Fruit fly (Drosophila melanogaster): ENCODE data around the gene CG5790.

The CG5790 gene

DNA sequence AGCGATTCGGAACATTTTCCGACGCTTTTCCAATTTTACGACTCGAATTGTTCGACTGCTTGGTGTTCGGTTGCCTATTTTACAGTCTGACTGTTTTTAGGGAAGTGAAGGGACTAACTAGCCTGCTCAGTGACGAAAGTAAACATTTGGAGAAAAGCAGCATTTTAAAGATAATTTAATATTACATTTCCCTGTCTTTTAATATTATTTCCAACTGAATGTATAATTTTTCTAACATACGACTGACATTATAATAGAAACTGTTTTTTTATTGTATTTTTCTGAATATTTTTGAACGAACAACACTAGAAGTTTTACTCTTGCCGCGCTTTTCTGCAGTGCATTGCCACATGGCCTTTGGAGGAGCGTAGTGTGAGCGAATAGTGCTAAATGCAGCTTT lies 9.0 kb upstream of the CG5790 start, which contains the start of gene CG31787:
Gene CG31787, minus strand, starts transcription at position 101 of the 400 bp plus-strand sequence.
- TF ChIP-seq Dif (GFP tag; optimal IDR thresholded peaks at IDR 0.05; ENCODE audit: partially characterized antibody) (no peak), jim (GFP tag; optimal IDR thresholded peaks at IDR 0.05) (no peak), Hr78 (GFP tag; optimal IDR thresholded peaks at IDR 0.05) (no peak), usp (GFP tag; optimal IDR thresholded peaks at IDR 0.05) (no peak), psq (GFP tag; optimal IDR thresholded peaks at IDR 0.05) (no peak), brk (GFP tag; optimal IDR thresholded peaks at IDR 0.05) (no peak), dl (GFP tag; optimal IDR thresholded peaks at IDR 0.05; ENCODE audit: insufficient read depth in 1 of 2, partially characterized antibody in 2 of 2) (no peak), N (GFP tag; optimal IDR thresholded peaks at IDR 0.05) (no peak), dsf (GFP tag; optimal IDR thresholded peaks at IDR 0.05; ENCODE audit: borderline replicate concordance) (no peak), pan (optimal IDR thresholded peaks at IDR 0.05) (no peak), Myc (optimal IDR thresholded peaks at IDR 0.05) (no peak), GATAd (GFP tag; optimal IDR thresholded peaks at IDR 0.05) (no peak), sage (GFP tag; optimal IDR thresholded peaks at IDR 0.05) (no peak)

DNA sequence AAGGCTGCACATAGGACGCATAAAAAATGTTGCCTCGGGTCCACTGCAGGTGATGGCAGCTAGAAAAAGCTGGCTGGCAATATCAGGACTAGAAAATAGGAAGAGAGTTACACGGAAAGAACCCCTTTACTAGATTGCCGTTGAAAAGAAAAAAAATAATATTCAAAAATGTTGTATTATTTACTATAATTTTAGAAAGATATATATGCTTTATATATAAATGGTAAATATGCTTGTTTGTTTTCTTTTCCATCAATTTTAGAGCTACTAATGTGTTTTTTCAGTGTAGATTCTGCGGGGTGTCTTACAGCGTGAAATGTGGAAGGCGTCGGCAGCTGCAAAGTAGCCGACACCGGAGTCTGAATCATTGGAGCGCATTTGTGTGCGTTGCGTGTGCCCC lies 7.5 kb upstream of the CG5790 start:
- TF ChIP-seq foxo (GFP tag; optimal IDR thresholded peaks at IDR 0.05), result no peak
- no peak for TF ChIP-seq rgr (GFP tag; optimal IDR thresholded peaks at IDR 0.05)
- no peak for TF ChIP-seq woc (GFP tag; optimal IDR thresholded peaks at IDR 0.05)
- TF ChIP-seq Rel (GFP tag; optimal IDR thresholded peaks at IDR 0.05), result no peak
- TF ChIP-seq Rel (tag; optimal IDR thresholded peaks at IDR 0.05), result no peak
- no peak for TF ChIP-seq dmrt93B (GFP tag; optimal IDR thresholded peaks at IDR 0.05)

DNA sequence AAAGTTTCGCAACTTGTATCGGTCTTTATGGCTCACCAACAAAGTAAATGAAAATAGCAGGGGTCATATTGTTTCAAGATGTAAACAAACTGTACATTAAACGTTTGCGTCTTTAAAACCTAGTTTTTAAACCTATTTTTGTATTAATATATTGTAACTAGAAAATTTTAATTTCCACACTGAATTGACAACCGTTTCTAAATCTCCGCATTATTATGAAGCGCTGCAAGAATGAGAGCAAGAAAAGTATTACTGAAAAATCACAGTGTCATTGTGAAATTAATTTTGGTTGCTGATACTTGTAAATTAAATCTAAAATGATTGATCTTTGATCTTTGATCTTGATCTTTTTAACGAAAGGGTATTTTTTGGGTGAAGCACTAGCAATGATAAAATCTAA lies 3.3 kb upstream of the CG5790 start, which contains the start of gene CG43362:
Gene CG43362, minus strand, starts transcription at position 101 of the 400 bp plus-strand sequence.
- TF ChIP-seq CrebA (GFP tag; optimal IDR thresholded peaks at IDR 0.05; ENCODE audit: borderline replicate concordance) (no peak), rgr (GFP tag; optimal IDR thresholded peaks at IDR 0.05) (no peak), usp (GFP tag; optimal IDR thresholded peaks at IDR 0.05) (no peak)

DNA sequence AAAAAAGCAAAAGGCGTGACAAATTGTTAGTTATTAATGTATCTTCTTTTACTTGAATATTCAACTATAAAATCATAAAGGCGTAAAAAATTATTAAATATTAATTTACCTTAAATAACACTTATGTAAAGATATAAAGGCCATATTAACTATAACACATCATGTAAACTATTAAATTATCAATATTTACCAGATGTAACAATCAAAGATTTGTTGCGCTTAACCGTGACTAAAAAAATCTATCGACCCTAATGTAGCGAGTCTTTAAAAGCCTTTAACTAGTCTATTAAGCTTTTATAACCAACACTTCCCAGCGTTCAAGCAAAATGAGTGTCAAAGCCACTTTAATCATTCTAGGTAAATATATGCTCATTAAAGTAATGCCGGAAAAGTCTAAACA lies 2.4 kb upstream of the CG5790 start, which contains the start of gene Sfp36F:
Gene Sfp36F, plus strand, starts transcription at position 301 of the 400 bp plus-strand sequence.
- TF ChIP-seq h (GFP tag; optimal IDR thresholded peaks at IDR 0.05) (no peak), N (GFP tag; optimal IDR thresholded peaks at IDR 0.05) (no peak)

DNA sequence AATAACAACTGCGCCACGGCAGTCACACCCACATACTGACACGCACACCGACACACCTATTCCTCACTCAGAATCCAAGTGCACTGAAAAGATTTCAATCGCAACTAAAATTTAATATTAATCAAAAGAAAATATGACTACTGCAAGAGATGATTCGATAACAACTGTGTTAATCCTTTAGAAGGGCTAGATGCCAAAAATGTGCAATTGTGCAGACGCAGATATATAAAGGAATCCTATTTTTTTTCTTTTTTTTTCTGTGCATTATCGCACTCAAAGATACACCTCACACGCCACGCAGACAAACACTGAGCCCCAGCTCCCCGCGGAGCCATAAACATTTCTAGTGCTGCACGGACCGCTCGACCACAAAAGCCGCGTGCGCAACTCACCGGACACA lies 3.9 kb downstream of the CG5790 start:
- no peak for TF ChIP-seq GATAd (GFP tag; optimal IDR thresholded peaks at IDR 0.05)
- no peak for TF ChIP-seq lola (GFP tag; optimal IDR thresholded peaks at IDR 0.05)
- no peak for TF ChIP-seq Myc (optimal IDR thresholded peaks at IDR 0.05)
- no peak for TF ChIP-seq sv (GFP tag; optimal IDR thresholded peaks at IDR 0.05)
- TF ChIP-seq tai (GFP tag; optimal IDR thresholded peaks at IDR 0.05), result no peak
- TF ChIP-seq rgr (GFP tag; optimal IDR thresholded peaks at IDR 0.05), result no peak
- TF ChIP-seq jim (GFP tag; optimal IDR thresholded peaks at IDR 0.05), result no peak
- no peak for TF ChIP-seq Sp1 (GFP tag; optimal IDR thresholded peaks at IDR 0.05)
- no peak for TF ChIP-seq pan (optimal IDR thresholded peaks at IDR 0.05)
- TF ChIP-seq ey (GFP tag; optimal IDR thresholded peaks at IDR 0.05), result no peak
- TF ChIP-seq N (GFP tag; optimal IDR thresholded peaks at IDR 0.05), result no peak
- TF ChIP-seq fru (GFP tag; optimal IDR thresholded peaks at IDR 0.05), result no peak
- TF ChIP-seq psq (GFP tag; optimal IDR thresholded peaks at IDR 0.05), result no peak

DNA sequence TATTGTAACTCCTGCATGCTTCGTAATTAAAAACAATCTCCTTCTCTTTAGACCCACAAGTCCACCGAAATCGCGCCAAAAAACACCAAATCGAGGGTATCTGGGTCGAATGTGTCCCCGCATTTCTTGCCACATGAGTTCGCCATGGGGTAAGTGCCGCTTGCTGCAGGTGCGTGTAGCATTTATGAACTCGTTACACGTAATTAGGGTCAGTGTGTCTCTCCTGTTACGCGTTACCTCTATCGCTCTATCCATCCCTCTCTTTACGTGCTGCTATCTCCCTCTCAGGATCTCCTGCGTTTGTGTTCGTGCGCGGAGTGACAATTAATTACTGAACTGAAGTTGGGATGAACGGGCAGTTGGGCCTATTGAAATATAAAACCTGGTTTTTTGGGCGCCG lies 8.1 kb downstream of the CG5790 start:
- no peak for TF ChIP-seq Abd-B (GFP tag; optimal IDR thresholded peaks at IDR 0.05)
- no peak for TF ChIP-seq Hr83 (GFP tag; optimal IDR thresholded peaks at IDR 0.05; ENCODE audit: poor library complexity, severe bottlenecking)
- TF ChIP-seq psq (GFP tag; optimal IDR thresholded peaks at IDR 0.05), result no peak

DNA sequence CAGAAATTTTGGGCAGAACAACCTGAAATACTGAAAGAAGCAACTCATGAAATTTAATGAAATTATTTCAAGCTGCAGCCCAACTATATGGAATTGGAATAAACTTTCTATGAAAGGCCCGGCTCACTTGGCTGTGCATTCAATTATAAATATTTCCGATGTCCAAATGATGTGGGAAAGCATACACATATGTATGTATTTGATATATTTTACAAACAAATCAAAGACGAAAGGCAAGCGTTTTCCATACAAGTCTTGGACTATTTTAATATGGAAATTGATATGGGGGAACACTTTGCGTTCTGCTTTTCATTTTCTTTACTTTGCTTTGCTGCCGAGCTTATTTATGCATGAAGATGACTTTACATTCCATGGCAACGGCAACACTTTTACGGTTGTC lies 9.8 kb downstream of the CG5790 start:
- no peak for TF ChIP-seq dsf (GFP tag; optimal IDR thresholded peaks at IDR 0.05; ENCODE audit: borderline replicate concordance)
- TF ChIP-seq foxo (GFP tag; optimal IDR thresholded peaks at IDR 0.05), result no peak
- no peak for TF ChIP-seq Vsx2 (GFP tag; optimal IDR thresholded peaks at IDR 0.05; ENCODE audit: partially characterized antibody)
- TF ChIP-seq sv (GFP tag; optimal IDR thresholded peaks at IDR 0.05), result no peak
- TF ChIP-seq dl (GFP tag; optimal IDR thresholded peaks at IDR 0.05; ENCODE audit: insufficient read depth in 1 of 2, partially characterized antibody in 2 of 2), result no peak
- no peak for TF ChIP-seq dmrt93B (GFP tag; optimal IDR thresholded peaks at IDR 0.05)
- no peak for TF ChIP-seq Abd-B (GFP tag; optimal IDR thresholded peaks at IDR 0.05)
- TF ChIP-seq rgr (GFP tag; optimal IDR thresholded peaks at IDR 0.05), result no peak
- TF ChIP-seq psq (GFP tag; optimal IDR thresholded peaks at IDR 0.05), result no peak
- no peak for TF ChIP-seq usp (GFP tag; optimal IDR thresholded peaks at IDR 0.05)
- TF ChIP-seq HLH106 (tag; optimal IDR thresholded peaks at IDR 0.05), result no peak
- no peak for TF ChIP-seq CrebA (GFP tag; optimal IDR thresholded peaks at IDR 0.05; ENCODE audit: borderline replicate concordance)
- TF ChIP-seq tai (GFP tag; optimal IDR thresholded peaks at IDR 0.05), result no peak
- no peak for TF ChIP-seq h (GFP tag; optimal IDR thresholded peaks at IDR 0.05)
- TF ChIP-seq CG32264 (GFP tag; optimal IDR thresholded peaks at IDR 0.05), result no peak
- no peak for TF ChIP-seq CG9705 (GFP tag; optimal IDR thresholded peaks at IDR 0.05)
- TF ChIP-seq brk (GFP tag; optimal IDR thresholded peaks at IDR 0.05), result no peak
- TF ChIP-seq lola (GFP tag; optimal IDR thresholded peaks at IDR 0.05), result no peak

Data from whole organism, wandering third instar larva.